Fruit fly (Drosophila melanogaster): ENCODE data around the gene crp.

crp gene

DNA sequence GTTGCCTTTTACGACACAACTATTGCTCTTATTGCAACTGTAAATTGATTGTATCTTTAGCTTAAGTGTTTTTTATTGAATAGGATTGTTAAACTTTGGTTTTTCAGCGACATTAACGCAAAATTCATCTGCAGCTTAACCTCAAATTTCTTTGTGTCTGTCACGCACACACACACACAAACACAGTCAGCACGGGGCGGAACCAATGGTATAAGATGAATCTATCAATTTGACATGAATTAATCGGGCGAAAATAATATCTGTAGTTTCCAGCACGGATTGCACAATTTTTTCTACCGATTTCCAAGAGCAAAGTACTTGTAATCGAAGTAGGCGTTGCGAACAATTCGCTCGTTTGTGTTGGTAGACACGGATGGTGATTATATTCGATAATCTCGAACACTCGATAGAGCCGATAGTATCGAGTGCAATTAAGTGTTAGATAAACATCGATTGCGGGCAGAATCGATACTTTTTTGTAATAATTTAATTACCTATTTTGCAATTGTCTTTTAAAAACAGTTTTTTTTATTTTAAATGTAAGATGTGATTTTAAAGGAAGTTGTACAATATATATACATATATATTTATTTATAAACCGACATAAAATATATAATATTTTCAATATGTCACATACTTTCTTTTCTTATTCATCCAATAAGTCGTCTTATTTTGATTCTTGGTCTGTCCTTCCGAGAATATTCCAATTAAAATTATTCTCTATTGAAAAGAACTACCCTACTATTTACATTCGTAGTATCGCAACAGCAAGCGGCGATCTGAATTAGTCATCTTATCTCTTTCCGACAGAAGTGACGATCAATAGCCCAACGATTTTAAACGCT is 30.1 kb downstream of the crp start, which contains the start of the genes PRL-1 and EndoGI (continued):
- peak; percentile 86 for TF ChIP-seq Nf-YC (tag; optimal IDR thresholded peaks at IDR 0.05)
- TF ChIP-seq hkb (optimal IDR thresholded peaks at IDR 0.05): no peak
- TF ChIP-seq hkb (GFP tag; IDR thresholded peaks at IDR 0.05): peak; percentile 83
- TF ChIP-seq ssp (GFP tag; IDR thresholded peaks at IDR 0.05): no peak
- TF ChIP-seq Doc2 (GFP tag; IDR thresholded peaks at IDR 0.05): no peak
- TF ChIP-seq CG30020 (tag; optimal IDR thresholded peaks at IDR 0.05): peak; percentile 74
- peak; percentile 86 for TF ChIP-seq pzg (GFP tag; optimal IDR thresholded peaks at IDR 0.05)
- no peak for TF ChIP-seq mirr (GFP tag; optimal IDR thresholded peaks at IDR 0.05)
- no peak for TF ChIP-seq z (GFP tag; IDR thresholded peaks at IDR 0.05)
- TF ChIP-seq CG1647 (GFP tag; optimal IDR thresholded peaks at IDR 0.05): peak; percentile 46
- TF ChIP-seq odd (GFP tag; optimal IDR thresholded peaks at IDR 0.05): peak; percentile 59
- 0 out of 2 replicates have a peak, but pooled peaks have one; percentile 12 for TF ChIP-seq GATAe (GFP tag; conservative IDR thresholded peaks at IDR 0.05)
- no peak for TF ChIP-seq CG16863 (GFP tag; optimal IDR thresholded peaks at IDR 0.05)
- no peak for TF ChIP-seq gcm2 (GFP tag; optimal IDR thresholded peaks at IDR 0.05)
- TF ChIP-seq CG11085 (GFP tag; IDR thresholded peaks at IDR 0.05): no peak; the same call in 1 of the 2 replicates
- no peak for TF ChIP-seq eve (GFP tag; optimal IDR thresholded peaks at IDR 0.05)
- peak; percentile 98 for TF ChIP-seq BEAF-32 (GFP tag; optimal IDR thresholded peaks at IDR 0.05)
- TF ChIP-seq CG18476 (GFP tag; optimal IDR thresholded peaks at IDR 0.05): peak; percentile 45
- TF ChIP-seq Stat92E (GFP tag; optimal IDR thresholded peaks at IDR 0.05): peak in 1 of 3 experiments; percentile 34
- TF ChIP-seq NC2β (GFP tag; optimal IDR thresholded peaks at IDR 0.05): no peak
- no peak; the same call in 1 of the 2 replicates for TF ChIP-seq bowl (GFP tag; IDR thresholded peaks at IDR 0.05)
- TF ChIP-seq NFAT (GFP tag; IDR thresholded peaks at IDR 0.05): no peak; the same call in 1 of the 2 replicates
- TF ChIP-seq CG6254 (GFP tag; optimal IDR thresholded peaks at IDR 0.05): peak; percentile 69
- peak; percentile 67 for TF ChIP-seq oc (tag; optimal IDR thresholded peaks at IDR 0.05)
- TF ChIP-seq Optix (GFP tag; IDR thresholded peaks at IDR 0.05): no peak
- peak; percentile 38; the same call in 1 of the 2 replicates for TF ChIP-seq Adf1 (GFP tag; IDR thresholded peaks at IDR 0.05)
- TF ChIP-seq CG17829 (tag; optimal IDR thresholded peaks at IDR 0.05): peak; percentile 91
- TF ChIP-seq Six4 (GFP tag; optimal IDR thresholded peaks at IDR 0.05): peak; percentile 54
- TF ChIP-seq CG1792 (GFP tag; optimal IDR thresholded peaks at IDR 0.05): no peak
- no peak for TF ChIP-seq CG6272 (GFP tag; IDR thresholded peaks at IDR 0.05)
- TF ChIP-seq Ets65A (GFP tag): peak; percentile 66
- no peak for TF ChIP-seq nau (GFP tag; optimal IDR thresholded peaks at IDR 0.05)
- no peak for TF ChIP-seq ERR (GFP tag; optimal IDR thresholded peaks at IDR 0.05)
- TF ChIP-seq CkIIα-i1 (GFP tag; IDR thresholded peaks at IDR 0.05): no peak
- TF ChIP-seq ap (GFP tag; IDR thresholded peaks at IDR 0.05): peak; percentile 72
- no peak for TF ChIP-seq ham (GFP tag; IDR thresholded peaks at IDR 0.05)
- peak; percentile 59; the same call in 1 of the 2 replicates for TF ChIP-seq CG10321 (GFP tag; IDR thresholded peaks at IDR 0.05)
- peak; percentile 56 for TF ChIP-seq CG9437 (GFP tag; optimal IDR thresholded peaks at IDR 0.05)
- no peak for TF ChIP-seq Rx (GFP tag; IDR thresholded peaks at IDR 0.05)
- TF ChIP-seq CG13424 (tag; optimal IDR thresholded peaks at IDR 0.05): peak; percentile 85
- peak; percentile 74 for TF ChIP-seq CG12104 (GFP tag; optimal IDR thresholded peaks at IDR 0.05)
- peak; percentile 81 for TF ChIP-seq B-H2 (GFP tag; optimal IDR thresholded peaks at IDR 0.05)
- peak; percentile 47 for TF ChIP-seq CG2875 (GFP tag; optimal IDR thresholded peaks at IDR 0.05)
- TF ChIP-seq az2 (GFP tag; optimal IDR thresholded peaks at IDR 0.05): peak; percentile 59
- TF ChIP-seq Atf3 (GFP tag; optimal IDR thresholded peaks at IDR 0.05): no peak
- no peak for TF ChIP-seq jing (GFP tag; optimal IDR thresholded peaks at IDR 0.05)
- peak; percentile 43 for TF ChIP-seq CG17186 (GFP tag; optimal IDR thresholded peaks at IDR 0.05)
- TF ChIP-seq zen2 (GFP tag; IDR thresholded peaks at IDR 0.05; ENCODE audit: partially characterized antibody): peak; percentile 95; the same call in 2 of the 3 replicates
- TF ChIP-seq chn (GFP tag; optimal IDR thresholded peaks at IDR 0.05): peak; percentile 14
- peak; percentile 66 for TF ChIP-seq CG31224 (GFP tag; IDR thresholded peaks at IDR 0.05)

All from whole organism, embryonic.